Fruit fly (Drosophila melanogaster) whole organism, wandering third instar larva: ENCODE data around the gene spz3.

Experiments used
- Abd-B ChIP-seq: fragments of >200 bp; optimal IDR thresholded peaks from 2 replicates; lab custom pipeline; 2017; ENCODE audit warnings: missing biosample characterization, missing genetic modification characterization
- CG32264 ChIP-seq: fragments of 200-800 bp; sonication (Bioruptor generic); optimal IDR thresholded peaks from 2 replicates; lab custom pipeline; 2016; ENCODE audit warnings: missing biosample characterization, missing genetic modification characterization
- CG9705 ChIP-seq: fragments of 200-800 bp; sonication (Bioruptor generic); optimal IDR thresholded peaks from 2 replicates; lab custom pipeline; 2018; ENCODE audit warnings: missing biosample characterization, mild to moderate bottlenecking, missing genetic modification characterization
- CrebA ChIP-seq: fragments of 200-800 bp; sonication (Bioruptor generic); optimal IDR thresholded peaks from 2 replicates; lab custom pipeline; 2016; ENCODE audit warnings: missing biosample characterization, mild to moderate bottlenecking, missing genetic modification characterization, borderline replicate concordance
- Dfd ChIP-seq: fragments of >200 bp; optimal IDR thresholded peaks from 2 replicates; lab custom pipeline; 2017; ENCODE audit warnings: missing biosample characterization, missing genetic modification characterization
- Dif ChIP-seq: fragments of 200-275, 200-300 bp; sonication (Bioruptor generic); optimal IDR thresholded peaks from 2 replicates; lab custom pipeline; 2018; ENCODE audit warnings: missing biosample characterization, missing genetic modification characterization; ENCODE audit not compliant: partially characterized antibody
- GATAd ChIP-seq: sonication (Bioruptor generic); optimal IDR thresholded peaks from 2 replicates; lab custom pipeline; 2016; ENCODE audit warnings: missing biosample characterization, missing genetic modification characterization
- HLH106 ChIP-seq: fragments of 200-800 bp; optimal IDR thresholded peaks from 3 replicates; lab custom pipeline; 2019; ENCODE audit warnings: missing biosample characterization, mild to moderate bottlenecking, missing genetic modification characterization, moderate library complexity
- Hnf4 ChIP-seq: fragments of 200-800 bp; sonication (Bioruptor generic); optimal IDR thresholded peaks from 2 replicates; lab custom pipeline; 2016; ENCODE audit warnings: missing biosample characterization, mild to moderate bottlenecking, missing genetic modification characterization
- Hr78 ChIP-seq: fragments of >200 bp; optimal IDR thresholded peaks from 2 replicates; lab custom pipeline; 2017; ENCODE audit warnings: missing biosample characterization, missing genetic modification characterization
- Hr83 ChIP-seq: fragments of 200-300 bp; sonication (Bioruptor generic); optimal IDR thresholded peaks from 2 replicates; lab custom pipeline; 2016; ENCODE audit warnings: missing biosample characterization, mild to moderate bottlenecking, missing genetic modification characterization, moderate library complexity; ENCODE audit not compliant: poor library complexity, severe bottlenecking
- Jra ChIP-seq: sonication (Bioruptor generic); optimal IDR thresholded peaks from 2 replicates; lab custom pipeline; 2016; ENCODE audit warnings: missing biosample characterization, missing genetic modification characterization
- Mio ChIP-seq: sonication (Bioruptor generic); optimal IDR thresholded peaks from 2 replicates; lab custom pipeline; 2016; ENCODE audit warnings: missing biosample characterization, missing genetic modification characterization
- Myc ChIP-seq: fragments of >200 bp; optimal IDR thresholded peaks from 2 replicates; lab custom pipeline; 2017
- N ChIP-seq: fragments of >200 bp; optimal IDR thresholded peaks from 2 replicates; lab custom pipeline; 2018; ENCODE audit warnings: missing biosample characterization, missing external identifiers, missing genetic modification characterization
- OdsH ChIP-seq: fragments of 200-800 bp; sonication (Bioruptor generic); optimal IDR thresholded peaks from 2 replicates; lab custom pipeline; 2016; ENCODE audit warnings: missing biosample characterization, mild to moderate bottlenecking, missing genetic modification characterization
- Rel ChIP-seq, 2 experiments: fragments of 200-800 bp; sonication (Bioruptor generic) in 1 of 2; optimal IDR thresholded peaks; 2 replicates in 1 of 2; 3 replicates in 1 of 2; lab custom pipeline; 2016 to 2019; ENCODE audit warnings: mild to moderate bottlenecking in 2 of 2, missing biosample characterization in 2 of 2, missing genetic modification characterization in 2 of 2, moderate library complexity in 1 of 2
- Sp1 ChIP-seq: fragments of 200-800 bp; sonication (Bioruptor generic); optimal IDR thresholded peaks from 3 replicates; lab custom pipeline; 2019; ENCODE audit warnings: missing biosample characterization, mild to moderate bottlenecking, missing genetic modification characterization, moderate library complexity
- Vsx2 ChIP-seq: fragments of 200-300, 225-300 bp; sonication (Bioruptor generic); optimal IDR thresholded peaks from 2 replicates; lab custom pipeline; 2018; ENCODE audit warnings: missing biosample characterization, missing genetic modification characterization; ENCODE audit not compliant: partially characterized antibody
- br ChIP-seq: fragments of 200-800 bp; sonication (Bioruptor generic); optimal IDR thresholded peaks from 2 replicates; lab custom pipeline; 2016; ENCODE audit warnings: missing biosample characterization, missing genetic modification characterization
- brk ChIP-seq: fragments of 200-800 bp; sonication (Bioruptor generic); optimal IDR thresholded peaks from 2 replicates; lab custom pipeline; 2016; ENCODE audit warnings: missing biosample characterization, mild to moderate bottlenecking, missing genetic modification characterization
- dl ChIP-seq, 2 experiments: fragments of 175-275, 200-275 bp in 1 of 2; fragments of 200-275 bp in 1 of 2; sonication (Bioruptor generic); optimal IDR thresholded peaks; lab custom pipeline; 2018; ENCODE audit warnings: mild to moderate bottlenecking in 2 of 2, missing biosample characterization in 2 of 2, missing genetic modification characterization in 2 of 2, moderate library complexity in 2 of 2; ENCODE audit not compliant: partially characterized antibody in 2 of 2, insufficient read depth in 1 of 2
- dmrt93B ChIP-seq: fragments of 200-800 bp; sonication (Bioruptor generic); optimal IDR thresholded peaks from 2 replicates; lab custom pipeline; 2018; ENCODE audit warnings: missing biosample characterization, mild to moderate bottlenecking, missing genetic modification characterization
- dsf ChIP-seq: sonication (Bioruptor generic); optimal IDR thresholded peaks from 2 replicates; lab custom pipeline; 2016; ENCODE audit warnings: missing biosample characterization, missing genetic modification characterization, borderline replicate concordance
- ey ChIP-seq: fragments of 200-800 bp; sonication (Bioruptor generic); optimal IDR thresholded peaks from 2 replicates; lab custom pipeline; 2016; ENCODE audit warnings: missing biosample characterization, missing genetic modification characterization
- foxo ChIP-seq, 2 experiments: fragments of 200-800 bp; sonication (Bioruptor generic); optimal IDR thresholded peaks; 2 replicates in 1 of 2; 3 replicates in 1 of 2; lab custom pipeline; 2016 to 2017; ENCODE audit warnings: missing biosample characterization in 2 of 2, missing genetic modification characterization in 2 of 2
- fru ChIP-seq: fragments of 200-800 bp; sonication (Bioruptor generic); optimal IDR thresholded peaks from 3 replicates; lab custom pipeline; 2016; ENCODE audit warnings: missing biosample characterization, mild to moderate bottlenecking, missing genetic modification characterization
- h ChIP-seq: fragments of 200-800 bp; sonication (Bioruptor generic); optimal IDR thresholded peaks from 3 replicates; lab custom pipeline; 2016; ENCODE audit warnings: missing biosample characterization, mild to moderate bottlenecking, missing genetic modification characterization
- jim ChIP-seq: fragments of 175-275, 200-325 bp; sonication (Bioruptor generic); optimal IDR thresholded peaks from 2 replicates; lab custom pipeline; 2016; ENCODE audit warnings: missing biosample characterization, mild to moderate bottlenecking, missing genetic modification characterization
- lola ChIP-seq: fragments of >200 bp; optimal IDR thresholded peaks from 2 replicates; lab custom pipeline; 2017; ENCODE audit warnings: missing biosample characterization, missing genetic modification characterization
- pan ChIP-seq: fragments of >200 bp; optimal IDR thresholded peaks from 2 replicates; lab custom pipeline; 2017
- psq ChIP-seq: fragments of 200-800 bp; sonication (Bioruptor generic); optimal IDR thresholded peaks from 3 replicates; lab custom pipeline; 2017; ENCODE audit warnings: missing biosample characterization, mild to moderate bottlenecking, missing genetic modification characterization, moderate library complexity
- rgr ChIP-seq: fragments of 200-800 bp; sonication (Bioruptor generic); optimal IDR thresholded peaks from 3 replicates; lab custom pipeline; 2016; ENCODE audit warnings: missing biosample characterization, mild to moderate bottlenecking, missing genetic modification characterization
- sage ChIP-seq: fragments of 200-800 bp; sonication (Bioruptor generic); optimal IDR thresholded peaks from 2 replicates; lab custom pipeline; 2016; ENCODE audit warnings: missing biosample characterization, mild to moderate bottlenecking, missing genetic modification characterization
- sv ChIP-seq: fragments of 200-800 bp; sonication (Bioruptor generic); optimal IDR thresholded peaks from 3 replicates; lab custom pipeline; 2016; ENCODE audit warnings: missing biosample characterization, missing genetic modification characterization
- tai ChIP-seq: sonication (Bioruptor generic); optimal IDR thresholded peaks from 2 replicates; lab custom pipeline; 2016; ENCODE audit warnings: missing biosample characterization, missing genetic modification characterization
- usp ChIP-seq: fragments of >200 bp; optimal IDR thresholded peaks from 2 replicates; lab custom pipeline; 2017; ENCODE audit warnings: missing biosample characterization, missing genetic modification characterization
- woc ChIP-seq: sonication (Bioruptor generic); optimal IDR thresholded peaks from 2 replicates; lab custom pipeline; 2016; ENCODE audit warnings: missing biosample characterization, mild to moderate bottlenecking, missing genetic modification characterization

The spz3 gene

dm6 chr2L:7909854-7910253, 30.5 kb upstream of the spz3 start:
- no peak for TF ChIP-seq lola (GFP tag; lab: Kevin White, UChicago)
- TF ChIP-seq CrebA = peak; percentile 80
- no peak for TF ChIP-seq pan
- TF ChIP-seq Rel (GFP tag; optimal IDR thresholded peaks at IDR 0.05; lab: Kevin White, UChicago) = peak; percentile 54
- no peak for TF ChIP-seq Rel (tag; optimal IDR thresholded peaks at IDR 0.05; lab: Kevin White, UChicago)
- peak; percentile 49 for TF ChIP-seq jim (GFP tag; lab: Kevin White, UChicago)
- peak; percentile 64 for TF ChIP-seq Jra
- no peak for TF ChIP-seq Hr83 (GFP tag; lab: Kevin White, UChicago)
- no peak for TF ChIP-seq N (GFP tag; lab: Kevin White, UChicago)
- TF ChIP-seq Vsx2 (GFP tag; lab: Kevin White, UChicago) = peak; percentile 67
- peak; percentile 10 for TF ChIP-seq brk (GFP tag; lab: Kevin White, UChicago)
- TF ChIP-seq dl (GFP tag; optimal IDR thresholded peaks at IDR 0.05; lab: Kevin White, UChicago; ENCODE audit: insufficient read depth in 1 of 2, partially characterized antibody in 2 of 2) = peak; percentile 5 to 26
- peak; percentile 57 for TF ChIP-seq Dif (GFP tag; lab: Kevin White, UChicago)

dm6 chr2L:7909327-7909804, 30.0 kb upstream of the spz3 start:
- peak; percentile 84 for TF ChIP-seq h
- TF ChIP-seq Dfd = no peak
- peak; percentile 30 for TF ChIP-seq Hnf4
- TF ChIP-seq fru (GFP tag; lab: Kevin White, UChicago) = peak; percentile 81
- TF ChIP-seq GATAd (GFP tag; lab: Kevin White, UChicago) = no peak
- peak; percentile 81 for TF ChIP-seq HLH106 (tag; lab: Kevin White, UChicago)
- TF ChIP-seq tai (GFP tag; lab: Kevin White, UChicago) = peak; percentile 62
- no peak for TF ChIP-seq Hr83 (GFP tag; lab: Kevin White, UChicago)
- no peak for TF ChIP-seq Vsx2 (GFP tag; lab: Kevin White, UChicago)
- peak; percentile 60 for TF ChIP-seq Rel (GFP tag; optimal IDR thresholded peaks at IDR 0.05; lab: Kevin White, UChicago)
- TF ChIP-seq Rel (tag; optimal IDR thresholded peaks at IDR 0.05; lab: Kevin White, UChicago) = no peak
- TF ChIP-seq sage (GFP tag; lab: Kevin White, UChicago) = peak; percentile 48
- TF ChIP-seq Dif (GFP tag; lab: Kevin White, UChicago) = no peak
- peak; percentile 70 for TF ChIP-seq psq (GFP tag; lab: Kevin White, UChicago)
- TF ChIP-seq woc = peak; percentile 75
- TF ChIP-seq br = peak; percentile 55
- TF ChIP-seq CG9705 (GFP tag; lab: Kevin White, UChicago) = peak; percentile 55
- TF ChIP-seq ey (GFP tag; lab: Kevin White, UChicago) = peak; percentile 60
- TF ChIP-seq Jra = no peak
- TF ChIP-seq jim (GFP tag; lab: Kevin White, UChicago) = peak; percentile 94
- TF ChIP-seq rgr (GFP tag; lab: Kevin White, UChicago) = peak; percentile 45
- peak; percentile 56 for TF ChIP-seq CrebA
- peak; percentile 72 for TF ChIP-seq Sp1
- no peak for TF ChIP-seq dl (GFP tag; optimal IDR thresholded peaks at IDR 0.05; lab: Kevin White, UChicago; ENCODE audit: insufficient read depth in 1 of 2, partially characterized antibody in 2 of 2)
- TF ChIP-seq lola (GFP tag; lab: Kevin White, UChicago) = no peak
- peak; percentile 31 for TF ChIP-seq dmrt93B (GFP tag; lab: Kevin White, UChicago)
- TF ChIP-seq Hr78 (GFP tag; lab: Kevin White, UChicago) = no peak
- TF ChIP-seq OdsH (GFP tag; lab: Kevin White, UChicago) = peak; percentile 73
- no peak for TF ChIP-seq Abd-B
- TF ChIP-seq Mio = no peak
- TF ChIP-seq pan = no peak
- TF ChIP-seq Myc (lab: Kevin White, UChicago) = no peak
- no peak for TF ChIP-seq sv (GFP tag; lab: Kevin White, UChicago)
- no peak for TF ChIP-seq usp
- no peak for TF ChIP-seq N (GFP tag; lab: Kevin White, UChicago)
- TF ChIP-seq dsf = no peak
- TF ChIP-seq brk (GFP tag; lab: Kevin White, UChicago) = peak; percentile 42
- TF ChIP-seq CG32264 (GFP tag; lab: Kevin White, UChicago) = peak; percentile 16
- peak in 1 of 2 experiments; percentile 65 for TF ChIP-seq foxo (GFP tag; optimal IDR thresholded peaks at IDR 0.05; lab: Kevin White, UChicago)
